Fruit fly (Drosophila melanogaster): Measurements from ENCODE around the gene OXA1L.

DNA sequence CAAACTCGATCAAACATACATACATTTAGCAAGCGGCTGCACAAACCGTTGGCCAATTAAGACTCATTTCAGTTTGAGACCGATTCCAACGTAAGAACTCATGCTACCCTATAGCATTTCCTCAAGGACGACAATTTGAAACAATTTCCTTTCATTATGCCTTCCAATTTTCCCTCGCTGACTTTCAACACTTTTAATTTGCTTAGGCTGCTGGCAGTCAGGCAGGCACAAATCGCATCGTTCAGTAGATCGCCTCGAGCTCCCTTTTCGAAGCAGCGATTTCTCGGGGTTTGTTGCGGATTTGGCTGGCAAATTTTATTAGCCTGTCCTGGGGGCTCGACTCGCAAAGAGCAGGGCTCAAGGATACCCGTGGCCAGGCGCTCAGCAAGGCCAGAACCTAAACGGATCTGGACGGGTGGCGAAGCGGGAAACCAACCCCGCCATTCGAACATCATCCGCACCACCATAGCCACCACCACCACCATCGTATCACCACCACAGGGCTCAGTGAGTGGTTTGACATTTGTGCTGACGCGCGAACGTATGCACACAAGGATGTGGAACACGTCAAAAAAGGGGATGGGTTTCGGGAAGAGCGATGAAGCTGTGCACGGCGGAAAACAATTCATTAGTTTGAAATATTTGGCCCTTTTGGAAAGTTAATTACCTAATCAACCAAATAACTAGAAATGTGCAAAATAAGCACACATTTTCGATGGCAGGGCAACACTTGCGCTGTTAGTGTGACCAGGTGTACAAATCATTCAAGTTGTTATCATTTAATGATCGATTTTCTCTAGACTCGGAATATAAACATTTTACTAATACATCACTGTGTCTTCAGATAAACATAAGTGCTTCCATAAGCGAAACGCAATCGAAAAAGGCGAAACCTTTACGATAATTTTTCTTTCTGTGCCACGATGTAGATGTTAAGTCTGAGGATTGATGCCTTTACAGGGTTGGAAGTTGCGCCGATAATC lies 41.4 kb downstream of the OXA1L start:
- TF ChIP-seq EcR (GFP tag; optimal IDR thresholded peaks at IDR 0.05), result no peak
- no peak for TF ChIP-seq psq (optimal IDR thresholded peaks at IDR 0.05)

Measured in whole organism.